Worm (Caenorhabditis elegans): ENCODE data around the gene epc-1.

- TF ChIP-seq unc-62 (GFP tag; optimal IDR thresholded peaks at IDR 0.05) (no peak), pha-4 (tag; optimal IDR thresholded peaks at IDR 0.05) (no peak), F57C9.4 (tag; optimal IDR thresholded peaks at IDR 0.05) (no peak), unc-130 (GFP tag; optimal IDR thresholded peaks at IDR 0.05) (no peak), him-1 (tag; optimal IDR thresholded peaks at IDR 0.05) (no peak)
Measured at ce11 chrIII:12569870-12570269, 38.5 kb downstream of the epc-1 start.
